Fruit fly (Drosophila melanogaster) whole organism, adult: Measurements from ENCODE around the gene CG12118.

Source experiments
- CG11617 ChIP-seq: fragments of 200-800 bp; sonication (Bioruptor generic); optimal IDR thresholded peaks from 2 replicates; lab custom pipeline; 2017; ENCODE audit warnings: mild to moderate bottlenecking, missing biosample characterization, missing genetic modification reagents, missing genetic modification characterization
- CG12768 ChIP-seq: fragments of 200-800 bp; sonication (Bioruptor generic); optimal IDR thresholded peaks from 2 replicates; lab custom pipeline; 2017; ENCODE audit warnings: missing biosample characterization, missing genetic modification characterization, mild to moderate bottlenecking, moderate library complexity, missing genetic modification reagents
- CG14711 ChIP-seq: fragments of 200-800 bp; sonication (Bioruptor generic); optimal IDR thresholded peaks from 2 replicates; lab custom pipeline; 2018; ENCODE audit warnings: missing biosample characterization, mild to moderate bottlenecking, missing genetic modification characterization, moderate library complexity
- CG1620 ChIP-seq: fragments of 200-800 bp; sonication (Bioruptor generic); optimal IDR thresholded peaks from 2 replicates; lab custom pipeline; 2016; ENCODE audit warnings: missing biosample characterization, missing genetic modification characterization
- CG33017 ChIP-seq: fragments of 200-800 bp; sonication (Bioruptor generic); optimal IDR thresholded peaks from 2 replicates; lab custom pipeline; 2018; ENCODE audit warnings: missing biosample characterization, mild to moderate bottlenecking, missing genetic modification characterization, moderate library complexity
- CG5204 ChIP-seq: fragments of 200-800 bp; sonication (Bioruptor generic); optimal IDR thresholded peaks from 2 replicates; lab custom pipeline; 2016; ENCODE audit warnings: missing biosample characterization, missing genetic modification characterization
- CG7045 ChIP-seq: fragments of 200-800 bp; sonication (Bioruptor generic); optimal IDR thresholded peaks from 2 replicates; lab custom pipeline; 2017; ENCODE audit warnings: missing biosample characterization, mild to moderate bottlenecking, missing genetic modification characterization
- CG7101 ChIP-seq: fragments of 200-800 bp; sonication (Bioruptor generic); optimal IDR thresholded peaks from 2 replicates; lab custom pipeline; 2018; ENCODE audit warnings: missing biosample characterization, mild to moderate bottlenecking, missing genetic modification characterization, moderate library complexity
- Clk ChIP-seq: fragments of 200-800 bp; sonication (Bioruptor generic); optimal IDR thresholded peaks from 2 replicates; lab custom pipeline; 2017; ENCODE audit warnings: missing biosample characterization, missing genetic modification characterization
- Crg-1 ChIP-seq: fragments of 200-800 bp; sonication (Bioruptor generic); optimal IDR thresholded peaks from 2 replicates; lab custom pipeline; 2016; ENCODE audit warnings: missing biosample characterization, missing genetic modification characterization
- Hr96 ChIP-seq: fragments of 200-800 bp; sonication (Bioruptor generic); optimal IDR thresholded peaks from 2 replicates; lab custom pipeline; 2016; ENCODE audit warnings: missing biosample characterization, missing genetic modification characterization
- Mnt ChIP-seq: fragments of 200-800 bp; sonication (Bioruptor generic); optimal IDR thresholded peaks from 2 replicates; lab custom pipeline; 2016; ENCODE audit warnings: missing biosample characterization, mild to moderate bottlenecking, missing genetic modification characterization
- bab1 ChIP-seq: fragments of 200-800 bp; sonication (Bioruptor generic); optimal IDR thresholded peaks from 3 replicates; lab custom pipeline; 2019; ENCODE audit warnings: missing biosample characterization, mild to moderate bottlenecking, missing genetic modification characterization, moderate library complexity
- cic ChIP-seq: fragments of 200-800 bp; sonication (Bioruptor generic); optimal IDR thresholded peaks from 2 replicates; lab custom pipeline; 2017; ENCODE audit warnings: missing biosample characterization, mild to moderate bottlenecking, missing genetic modification characterization, moderate library complexity
- cnc ChIP-seq, 2 experiments: fragments of >200 bp; optimal IDR thresholded peaks; 2 replicates each; lab custom pipeline; 2017
- kay ChIP-seq: fragments of 200-800 bp; sonication (Bioruptor generic); peaks from one replicate; lab custom pipeline; 2016; ENCODE audit warnings: missing biosample characterization, missing genetic modification characterization, borderline replicate concordance
- ovo ChIP-seq: fragments of 200-800 bp; sonication (Bioruptor generic); optimal IDR thresholded peaks from 2 replicates; lab custom pipeline; 2016; ENCODE audit warnings: missing biosample characterization, missing genetic modification characterization
- pad ChIP-seq: fragments of 200-800 bp; sonication (Bioruptor generic); optimal IDR thresholded peaks from 3 replicates; lab custom pipeline; 2017; ENCODE audit warnings: missing biosample characterization, missing genetic modification characterization, mild to moderate bottlenecking, moderate library complexity, missing genetic modification reagents
- tj ChIP-seq: fragments of 200-800 bp; sonication (Bioruptor generic); optimal IDR thresholded peaks from 3 replicates; lab custom pipeline; 2017; ENCODE audit warnings: missing biosample characterization, mild to moderate bottlenecking, missing genetic modification characterization, moderate library complexity
- toe ChIP-seq: fragments of 200-800 bp; sonication (Bioruptor generic); optimal IDR thresholded peaks from 2 replicates; lab custom pipeline; 2016; ENCODE audit warnings: missing biosample characterization, missing genetic modification characterization

Gene CG12118

DNA sequence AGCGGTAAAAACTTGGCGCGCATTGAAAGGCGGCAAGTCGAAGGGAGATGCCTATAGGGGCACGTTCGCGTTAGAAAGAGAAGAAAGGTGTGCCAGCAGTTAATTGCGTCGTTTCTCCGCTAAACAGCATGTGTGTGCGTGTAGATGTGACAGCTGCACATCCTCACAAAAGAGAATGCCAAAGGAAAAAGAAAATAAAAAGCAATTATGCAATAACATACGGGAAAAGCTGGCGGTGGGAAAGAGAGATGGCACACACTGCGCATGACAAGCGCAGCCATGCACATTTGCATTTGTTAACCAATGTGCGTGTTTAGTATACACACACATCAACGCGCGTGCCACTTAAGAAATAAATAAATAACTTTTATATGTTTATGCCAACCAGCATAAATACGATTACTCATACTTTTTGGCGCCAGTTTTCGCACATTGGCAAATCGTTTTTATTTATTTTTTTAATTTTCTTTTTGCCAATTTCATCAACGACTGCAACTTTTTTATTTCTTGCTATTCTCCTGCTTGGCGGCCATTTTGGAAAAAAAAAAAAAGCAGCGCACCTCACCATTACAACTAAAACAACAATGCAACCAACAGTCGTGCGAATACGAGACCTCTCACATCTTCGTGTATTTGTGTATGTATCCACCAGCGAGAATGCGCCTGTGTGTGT lies 40.4 kb downstream of the CG12118 start:
- peak; percentile 94 for TF ChIP-seq Mnt (GFP tag; lab: Kevin White, UChicago)
- peak; percentile 76 for TF ChIP-seq ovo
- TF ChIP-seq pad (GFP tag; lab: Kevin White, UChicago) = peak; percentile 93
- peak; percentile 37 for TF ChIP-seq bab1 (GFP tag; lab: Kevin White, UChicago)
- TF ChIP-seq cic (GFP tag; lab: Kevin White, UChicago) = peak; percentile 58
- TF ChIP-seq CG7101 (tag; lab: Kevin White, UChicago) = peak; percentile 7
- TF ChIP-seq CG7045 (GFP tag; lab: Kevin White, UChicago) = no peak
- TF ChIP-seq tj (GFP tag; lab: Kevin White, UChicago) = peak; percentile 89
- peak; percentile 91 for TF ChIP-seq kay (GFP tag; lab: Kevin White, UChicago)
- TF ChIP-seq CG11617 (GFP tag; lab: Kevin White, UChicago) = no peak
- no peak for TF ChIP-seq CG33017

dm6 chrX:9155134-9155533 lies 41.1 kb downstream of the CG12118 start:
- TF ChIP-seq Clk (peak; percentile 39), ovo (no peak), CG7045 (GFP tag; lab: Kevin White, UChicago) (peak; percentile 65), kay (GFP tag; lab: Kevin White, UChicago) (peak; percentile 51), CG33017 (peak; percentile 45), pad (GFP tag; lab: Kevin White, UChicago) (no peak), CG5204 (GFP tag; lab: Kevin White, UChicago) (no peak), CG14711 (tag; lab: Kevin White, UChicago) (peak; percentile 72), CG1620 (peak; percentile 33), Hr96 (GFP tag; lab: Kevin White, UChicago) (no peak), cnc (optimal IDR thresholded peaks at IDR 0.05; lab: Kevin White, UChicago) (no peak), toe (GFP tag; lab: Kevin White, UChicago) (peak; percentile 39), CG7101 (tag; lab: Kevin White, UChicago) (peak; percentile 55), bab1 (GFP tag; lab: Kevin White, UChicago) (no peak), Crg-1 (GFP tag; lab: Kevin White, UChicago) (no peak), CG11617 (GFP tag; lab: Kevin White, UChicago) (no peak), tj (GFP tag; lab: Kevin White, UChicago) (no peak), cic (GFP tag; lab: Kevin White, UChicago) (no peak), CG12768 (GFP tag; lab: Kevin White, UChicago) (peak; percentile 55), Mnt (GFP tag; lab: Kevin White, UChicago) (no peak)

- TF ChIP-seq CG7101 (tag; lab: Kevin White, UChicago) (peak; percentile 38), CG12768 (GFP tag; lab: Kevin White, UChicago) (no peak), CG11617 (GFP tag; lab: Kevin White, UChicago) (peak; percentile 61), Crg-1 (GFP tag; lab: Kevin White, UChicago) (peak; percentile 52), cnc (optimal IDR thresholded peaks at IDR 0.05; lab: Kevin White, UChicago) (no peak), pad (GFP tag; lab: Kevin White, UChicago) (peak; percentile 65), bab1 (GFP tag; lab: Kevin White, UChicago) (peak; percentile 58), tj (GFP tag; lab: Kevin White, UChicago) (peak; percentile 95), Hr96 (GFP tag; lab: Kevin White, UChicago) (no peak), kay (GFP tag; lab: Kevin White, UChicago) (peak; percentile 66), CG7045 (GFP tag; lab: Kevin White, UChicago) (no peak), toe (GFP tag; lab: Kevin White, UChicago) (no peak), Mnt (GFP tag; lab: Kevin White, UChicago) (peak; percentile 53), CG14711 (tag; lab: Kevin White, UChicago) (peak; percentile 50), CG33017 (no peak), CG1620 (peak; percentile 48), ovo (peak; percentile 85), Clk (no peak), cic (GFP tag; lab: Kevin White, UChicago) (peak; percentile 62), CG5204 (GFP tag; lab: Kevin White, UChicago) (no peak)
Measured at dm6 chrX:9152127-9152598, 44.1 kb downstream of the CG12118 start.

DNA sequence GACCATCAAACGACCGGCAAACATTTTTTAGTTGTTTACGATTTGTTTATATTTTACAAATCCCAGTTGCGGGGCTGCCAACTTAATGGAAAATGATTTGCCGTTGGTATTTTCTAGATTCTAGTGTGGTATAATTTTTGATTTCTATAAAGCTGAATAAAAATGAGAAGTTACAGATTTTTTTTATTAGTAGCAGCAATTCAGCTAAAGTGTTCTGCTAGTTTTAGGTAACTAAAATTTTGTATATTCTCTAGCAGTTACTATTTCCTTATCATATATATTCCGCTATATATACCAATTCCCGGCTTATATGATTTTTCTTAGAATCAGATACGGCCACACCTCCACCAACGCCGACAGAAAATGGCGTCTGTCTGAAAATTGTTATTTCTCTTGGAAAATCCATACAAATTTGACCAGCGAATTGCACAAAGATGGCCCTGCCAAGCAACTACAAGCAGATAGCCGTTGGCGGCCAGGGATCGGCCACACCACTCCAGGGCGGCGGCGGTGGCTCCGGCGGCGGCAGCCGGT lies 47.2 kb downstream of the CG12118 start, which contains the start of the genes fh and Bap111:
Gene fh, minus strand, starts transcription at position 83 of the 534 bp plus-strand sequence.
Gene Bap111, plus strand, starts transcription at position 321 of the 534 bp plus-strand sequence.
- TF ChIP-seq CG11617 (GFP tag; lab: Kevin White, UChicago) (no peak), CG5204 (GFP tag; lab: Kevin White, UChicago) (no peak), CG33017 (no peak), CG1620 (no peak), bab1 (GFP tag; lab: Kevin White, UChicago) (peak; percentile 58), toe (GFP tag; lab: Kevin White, UChicago) (no peak), CG14711 (tag; lab: Kevin White, UChicago) (peak; percentile 45)
